Worm (Caenorhabditis elegans) whole organism, L4/young adult: ENCODE data around the gene ctns-1.

Source experiments
- W03F9.2 ChIP-seq: fragments of 150-350 bp; optimal IDR thresholded peaks from 2 replicates; lab custom pipeline; 2014; ENCODE audit warnings: missing biosample characterization, missing genetic modification characterization
- dao-5 ChIP-seq: sonication (generic microtip); optimal IDR thresholded peaks from 2 replicates; lab custom pipeline; 2016; ENCODE audit warnings: missing genotype, missing genetic modification characterization, moderate library complexity, missing compliant biosample characterization
- him-1 ChIP-seq: sonication (generic microtip); optimal IDR thresholded peaks from 2 replicates; lab custom pipeline; 2016; ENCODE audit warnings: missing genotype, missing genetic modification reagents, missing genetic modification characterization, missing compliant biosample characterization

The ctns-1 gene

DNA sequence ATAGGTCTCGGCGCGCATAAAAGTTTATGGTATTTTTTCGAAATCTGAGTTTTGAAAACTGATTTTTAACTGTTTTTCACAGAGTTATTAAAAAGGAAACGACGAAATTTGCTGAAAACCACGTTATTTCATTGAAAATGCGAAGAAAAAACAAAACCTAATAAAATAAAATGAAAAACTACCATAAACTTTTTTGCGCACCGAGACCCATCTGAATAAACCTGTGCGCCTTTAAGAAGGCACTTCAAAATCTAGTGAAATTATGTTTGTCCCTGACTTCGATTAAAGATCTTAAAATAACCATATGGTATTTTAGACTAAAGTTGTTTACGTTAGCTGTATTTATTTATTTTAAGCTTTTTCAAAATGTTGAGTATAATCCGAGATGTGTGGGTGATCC, 8.9 kb downstream of the ctns-1 start:
- TF ChIP-seq dao-5 (tag; lab: Kevin White, UChicago), result no peak
- TF ChIP-seq him-1 (tag; lab: Kevin White, UChicago), result no peak
- TF ChIP-seq W03F9.2 (tag; lab: Kevin White, UChicago), result no peak

DNA sequence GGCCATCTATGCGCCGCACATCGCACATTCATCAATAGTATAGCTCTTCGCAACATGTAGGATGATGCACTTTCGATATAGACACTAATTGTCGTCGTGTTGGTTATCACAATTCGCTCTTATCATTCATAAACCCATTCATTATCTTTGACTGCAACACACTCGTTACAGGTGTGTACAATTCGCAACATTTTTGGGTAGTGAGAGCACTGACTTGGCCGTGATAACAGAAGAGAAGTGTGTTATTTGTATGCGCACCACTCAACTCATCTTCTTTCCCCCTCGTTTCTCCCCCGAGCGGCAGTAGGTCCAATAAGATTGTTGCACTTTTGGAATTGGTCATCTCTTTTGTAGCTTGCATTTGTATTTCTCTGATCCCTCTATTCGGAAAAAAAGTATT, 9.4 kb downstream of the ctns-1 start:
- no peak for TF ChIP-seq W03F9.2 (tag; lab: Kevin White, UChicago)
- no peak for TF ChIP-seq dao-5 (tag; lab: Kevin White, UChicago)
- TF ChIP-seq him-1 (tag; lab: Kevin White, UChicago), result no peak

DNA sequence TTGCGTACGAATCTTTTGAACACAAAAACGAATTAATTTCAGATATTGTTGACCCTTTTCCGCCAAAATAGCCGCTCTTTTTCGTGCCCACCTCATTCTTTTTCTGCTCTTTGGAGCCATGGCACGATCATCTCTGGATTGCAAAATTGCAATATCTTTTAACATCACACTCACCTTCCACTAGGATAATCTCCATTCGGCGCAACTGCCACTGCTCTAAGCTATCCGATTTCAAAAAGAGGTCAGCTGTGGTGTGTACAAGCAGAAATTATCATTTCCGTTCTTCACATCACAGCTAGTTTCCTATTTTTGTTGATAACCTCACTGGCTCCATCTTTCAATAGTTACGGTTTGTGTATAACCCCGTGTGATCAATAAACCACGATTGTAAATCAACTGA, 10.1 kb downstream of the ctns-1 start:
- TF ChIP-seq W03F9.2 (tag; lab: Kevin White, UChicago), result no peak
- no peak for TF ChIP-seq him-1 (tag; lab: Kevin White, UChicago)
- TF ChIP-seq dao-5 (tag; lab: Kevin White, UChicago), result no peak

DNA sequence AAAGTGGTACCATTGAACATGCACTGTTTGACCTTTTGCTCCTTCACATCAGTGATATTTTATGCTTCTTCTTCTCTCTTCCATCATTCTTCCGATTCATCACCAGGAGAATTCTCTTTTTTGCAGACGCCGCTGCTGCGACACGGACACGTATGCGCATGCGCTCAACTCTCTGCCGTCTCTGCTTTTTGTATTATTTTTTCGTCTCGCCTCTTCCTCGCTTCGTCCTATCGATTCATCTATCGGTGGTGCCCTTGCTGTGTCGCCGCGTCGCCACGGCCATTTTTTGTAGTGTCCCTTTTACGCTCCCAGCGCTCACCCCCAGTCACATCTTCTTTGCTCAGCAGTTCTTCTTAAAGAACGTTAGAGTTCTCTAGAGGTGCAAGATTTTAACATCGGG, 10.6 kb downstream of the ctns-1 start:
- TF ChIP-seq dao-5 (tag; lab: Kevin White, UChicago) (no peak), W03F9.2 (tag; lab: Kevin White, UChicago) (peak; percentile 49)

DNA sequence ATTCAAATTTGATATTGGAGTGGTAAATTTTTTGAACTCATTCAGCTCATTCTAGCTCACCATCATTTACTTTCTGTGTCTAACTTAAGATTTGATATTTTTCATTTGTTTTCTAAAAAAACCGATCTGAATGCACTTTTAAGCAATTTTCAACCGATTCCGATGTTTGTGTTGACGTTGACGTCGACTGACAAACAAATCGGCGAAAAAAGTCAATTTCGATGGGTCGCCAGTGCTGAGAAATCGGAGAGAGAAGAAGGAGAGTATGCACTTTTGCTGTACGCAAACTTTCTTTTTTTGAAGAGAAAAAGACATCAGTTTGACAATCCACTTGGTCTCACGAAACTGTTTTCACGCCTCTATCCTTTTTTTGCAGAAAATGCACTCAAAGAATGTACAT, 11.3 kb downstream of the ctns-1 start:
- no peak for TF ChIP-seq W03F9.2 (tag; lab: Kevin White, UChicago)

DNA sequence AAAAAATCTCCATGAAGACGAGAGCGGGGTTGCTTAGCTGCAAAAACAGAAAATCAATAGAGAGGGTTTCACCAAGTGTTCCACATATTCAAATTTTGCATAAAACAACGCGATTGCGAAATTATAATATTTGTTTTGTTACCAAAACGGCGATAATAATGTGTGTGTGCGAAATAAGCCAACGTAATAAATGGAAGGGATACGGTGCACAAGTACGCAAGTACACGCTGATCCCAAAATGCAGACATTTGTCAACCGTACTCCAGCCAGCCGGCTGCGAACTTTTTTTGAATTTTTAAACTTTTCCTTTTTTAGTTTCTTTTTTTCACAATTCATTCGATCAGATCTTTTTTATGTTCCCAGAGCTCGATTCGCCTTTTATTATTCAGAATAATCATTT, 11.9 kb downstream of the ctns-1 start, which contains the start of gene ire-1:
ire-1 (minus strand) TSS at position 44 of the 400 bp plus-strand sequence.
- TF ChIP-seq W03F9.2 (tag; lab: Kevin White, UChicago) (peak; percentile 70), him-1 (tag; lab: Kevin White, UChicago) (no peak), dao-5 (tag; lab: Kevin White, UChicago) (no peak)

DNA sequence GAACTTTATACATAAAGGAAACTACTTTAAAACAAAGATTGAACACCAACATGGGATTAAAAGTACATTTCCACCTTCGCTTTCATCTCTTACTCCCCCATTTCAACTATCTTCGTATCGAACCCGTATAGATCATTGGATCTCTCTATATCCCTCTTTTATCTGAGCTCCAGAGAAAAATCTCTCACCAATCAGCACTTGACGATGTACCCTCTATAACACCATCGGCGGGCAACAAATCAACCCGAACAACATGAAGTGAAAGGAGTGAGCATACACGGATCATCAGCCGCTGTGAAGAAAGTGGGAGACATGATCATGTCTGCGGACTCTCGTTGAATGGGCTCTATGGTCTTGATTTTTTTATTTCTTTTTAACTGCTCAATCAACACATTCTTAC, 19.3 kb downstream of the ctns-1 start:
- TF ChIP-seq dao-5 (tag; lab: Kevin White, UChicago) (no peak), W03F9.2 (tag; lab: Kevin White, UChicago) (no peak), him-1 (tag; lab: Kevin White, UChicago) (no peak)

DNA sequence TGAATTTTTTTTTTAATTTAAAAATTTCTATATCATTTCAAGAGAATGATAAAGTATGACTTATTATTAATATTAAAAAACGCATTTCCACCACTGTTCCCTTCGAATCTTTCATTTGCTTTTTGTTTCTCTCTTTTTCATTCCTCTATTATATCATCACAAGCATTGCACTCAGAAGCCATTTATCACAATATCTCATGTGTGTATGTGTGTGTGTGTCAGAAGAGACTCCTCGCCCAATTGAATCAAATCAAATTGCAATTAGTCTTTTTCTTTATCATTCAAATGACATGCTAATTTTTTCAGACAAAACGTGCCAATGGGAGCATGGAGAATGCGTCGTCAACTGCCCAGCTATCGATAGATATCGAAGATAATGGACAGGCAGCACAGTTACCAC, 20.6 kb downstream of the ctns-1 start, which contains the start of gene unc-105:
unc-105 (plus strand) TSS at position 301 of the 400 bp plus-strand sequence.
- no peak for TF ChIP-seq W03F9.2 (tag; lab: Kevin White, UChicago)

DNA sequence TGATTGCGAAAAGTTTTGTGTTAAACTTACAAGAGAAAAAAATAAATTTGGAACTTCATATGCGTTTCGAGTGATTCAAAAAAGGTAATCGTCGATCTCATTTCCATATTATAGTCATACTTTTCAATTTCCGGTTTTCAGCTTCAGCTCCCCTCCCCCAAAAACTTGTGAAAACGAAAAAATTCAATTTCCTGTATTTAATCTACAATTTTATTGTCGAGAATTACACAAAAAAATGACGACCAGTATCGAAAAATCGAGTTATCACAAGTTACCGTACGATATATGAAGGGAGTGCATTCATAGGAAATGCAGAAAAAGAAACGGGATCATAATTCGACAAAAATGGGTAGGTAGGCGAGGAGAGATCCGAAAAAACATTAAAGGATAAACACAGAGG, 24.7 kb downstream of the ctns-1 start, which contains the start of gene lron-4:
lron-4 (minus strand) TSS at position 101 of the 400 bp plus-strand sequence.
- TF ChIP-seq dao-5 (tag; lab: Kevin White, UChicago) (no peak), W03F9.2 (tag; lab: Kevin White, UChicago) (no peak), him-1 (tag; lab: Kevin White, UChicago) (no peak)

DNA sequence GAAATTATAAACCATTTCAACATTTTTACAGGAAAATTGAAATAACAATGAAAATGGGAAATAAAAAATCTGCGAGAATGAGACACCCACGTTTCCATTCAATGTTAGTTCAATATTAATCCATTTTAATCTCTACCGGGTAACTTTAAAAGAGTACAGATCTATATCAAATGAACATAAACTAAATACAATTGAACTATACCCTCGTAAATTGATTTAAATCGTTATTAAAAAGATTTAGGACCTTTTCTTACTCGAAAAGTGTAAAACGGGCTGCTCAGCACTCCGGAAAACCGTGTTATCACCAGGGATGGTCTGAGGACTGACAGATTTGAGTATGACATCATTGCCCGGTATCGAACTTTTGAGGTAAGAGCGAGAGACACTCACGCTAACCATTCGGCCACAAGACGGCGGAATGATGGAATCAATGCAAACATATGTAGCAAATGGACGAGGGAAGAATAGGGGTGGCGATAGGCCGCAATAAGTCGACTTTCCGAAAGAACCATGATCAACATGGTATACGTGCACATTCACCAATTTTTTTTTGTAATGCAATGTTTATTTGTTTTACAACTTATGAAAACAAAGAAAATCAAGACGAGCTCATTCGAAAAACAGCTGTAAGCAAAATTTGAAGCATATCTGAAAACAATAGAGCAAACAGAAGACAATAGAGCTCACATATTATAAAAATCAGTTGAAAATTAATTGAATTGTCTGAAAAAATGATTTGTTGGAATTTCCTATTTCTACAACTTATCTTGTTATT, 29.6 kb downstream of the ctns-1 start, which contains the start of the genes chst-1 and C41C4.9:
chst-1 (minus strand) TSS at position 51 of the 775 bp plus-strand sequence.
C41C4.9 (plus strand) TSS at position 725 of the 775 bp plus-strand sequence.
- TF ChIP-seq him-1 (tag; lab: Kevin White, UChicago), result peak; percentile 19
- TF ChIP-seq W03F9.2 (tag; lab: Kevin White, UChicago), result no peak
- TF ChIP-seq dao-5 (tag; lab: Kevin White, UChicago), result peak; percentile 90

DNA sequence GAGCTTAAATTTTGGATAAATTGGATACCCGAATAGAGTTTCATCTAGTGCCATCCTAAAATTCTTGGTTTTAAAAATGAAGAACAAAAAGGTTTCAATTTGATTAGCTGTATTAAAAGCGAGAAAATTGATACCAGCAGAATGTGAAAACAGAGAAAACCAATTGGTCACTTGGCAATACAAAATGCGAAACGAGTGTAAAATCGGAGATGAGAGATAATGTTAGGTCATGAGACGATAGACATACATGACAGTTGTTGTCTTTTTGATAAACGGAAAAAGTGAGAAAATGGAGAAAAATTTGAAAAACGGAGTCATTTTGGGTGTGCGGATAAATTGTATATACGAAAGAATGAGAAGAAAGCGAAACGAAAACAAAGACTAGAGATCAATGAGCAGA, 31.7 kb downstream of the ctns-1 start, which contains the start of gene sfxn-5:
sfxn-5 (minus strand) TSS at position 55 of the 400 bp plus-strand sequence.
- TF ChIP-seq him-1 (tag; lab: Kevin White, UChicago) (no peak), dao-5 (tag; lab: Kevin White, UChicago) (no peak), W03F9.2 (tag; lab: Kevin White, UChicago) (no peak)

DNA sequence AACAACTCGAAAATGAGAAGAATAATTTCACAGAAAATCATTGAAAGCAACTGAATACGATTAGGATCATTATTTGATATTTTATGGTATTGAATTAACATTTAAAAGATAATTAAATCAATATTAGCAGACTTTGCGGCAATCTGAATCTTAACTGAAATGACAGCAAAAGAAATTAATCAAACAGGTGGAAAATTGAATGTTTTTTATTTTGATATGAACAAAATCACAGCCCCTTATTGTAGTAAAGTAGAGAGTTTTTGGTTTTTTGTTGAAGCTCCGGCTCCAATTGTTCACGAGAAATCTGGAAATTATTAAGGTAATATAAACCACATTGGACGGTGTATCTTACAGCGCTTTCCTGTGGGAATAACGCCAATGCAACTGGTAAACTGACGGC, 34.7 kb downstream of the ctns-1 start, which contains the start of gene sre-2:
sre-2 (minus strand) TSS at position 101 of the 400 bp plus-strand sequence.
- TF ChIP-seq W03F9.2 (tag; lab: Kevin White, UChicago) (no peak), dao-5 (tag; lab: Kevin White, UChicago) (no peak)

DNA sequence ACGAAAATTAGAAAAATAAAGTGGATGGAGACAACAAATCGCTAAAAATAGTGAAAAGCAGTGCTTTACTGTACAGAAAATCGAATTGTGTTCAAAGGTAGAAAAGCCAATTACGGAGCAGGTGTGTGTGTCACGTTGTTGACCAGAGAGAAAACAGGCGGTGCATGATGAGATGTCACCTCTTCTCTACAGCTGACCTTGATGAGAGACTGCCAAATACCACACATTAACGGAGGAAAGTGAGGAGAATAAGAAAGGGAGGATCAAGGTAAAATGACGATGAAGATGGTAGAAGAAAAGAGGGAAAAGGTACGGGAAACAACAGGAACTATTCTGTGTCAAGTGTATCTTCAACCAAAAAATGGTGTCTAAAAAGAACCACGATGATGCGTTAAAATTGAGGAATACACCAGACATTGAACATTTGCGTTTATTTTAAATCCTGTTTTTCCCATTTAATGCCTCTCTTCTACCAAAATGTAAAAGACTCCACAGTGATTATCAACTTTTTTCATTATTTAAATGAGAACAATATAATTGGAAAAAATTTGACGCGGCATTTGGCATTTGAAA, 37.4 kb downstream of the ctns-1 start:
- TF ChIP-seq him-1 (tag; lab: Kevin White, UChicago) (no peak), dao-5 (tag; lab: Kevin White, UChicago) (no peak), W03F9.2 (tag; lab: Kevin White, UChicago) (no peak)

DNA sequence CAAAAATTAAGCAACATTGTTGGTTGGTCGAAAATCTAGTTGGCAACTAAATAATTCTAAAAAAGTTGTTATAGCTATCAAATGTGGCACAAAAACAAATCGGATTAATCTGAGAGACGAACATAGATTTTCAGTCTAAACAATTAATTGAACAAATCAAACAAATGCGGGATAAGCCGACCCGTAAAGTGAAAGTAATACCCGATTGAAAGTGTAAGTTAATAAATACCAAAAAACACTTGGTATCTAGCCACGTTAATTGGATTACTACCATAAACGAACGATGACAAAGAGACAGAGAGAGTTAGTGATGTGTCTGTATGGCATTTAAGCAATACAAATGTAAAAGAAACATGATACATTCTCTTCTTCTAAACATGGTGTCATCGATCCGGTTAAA, 42.8 kb downstream of the ctns-1 start:
- TF ChIP-seq W03F9.2 (tag; lab: Kevin White, UChicago) (no peak), dao-5 (tag; lab: Kevin White, UChicago) (no peak), him-1 (tag; lab: Kevin White, UChicago) (no peak)
